Worm (Caenorhabditis elegans) whole organism, L4/young adult: ENCODE measurements around the gene znf-622.

Experiments used
- W03F9.2 ChIP-seq: fragments of 150-350 bp; optimal IDR thresholded peaks from 2 replicates; lab custom pipeline; 2014; ENCODE audit warnings: missing biosample characterization, missing genetic modification characterization
- dao-5 ChIP-seq: sonication (generic microtip); optimal IDR thresholded peaks from 2 replicates; lab custom pipeline; 2016; ENCODE audit warnings: missing genotype, missing genetic modification characterization, moderate library complexity, missing compliant biosample characterization
- him-1 ChIP-seq: sonication (generic microtip); optimal IDR thresholded peaks from 2 replicates; lab custom pipeline; 2016; ENCODE audit warnings: missing genotype, missing genetic modification reagents, missing genetic modification characterization, missing compliant biosample characterization

- TF ChIP-seq him-1 (no peak), dao-5 (tag; lab: Kevin White, UChicago) (no peak), W03F9.2 (tag; lab: Kevin White, UChicago) (no peak)
Measured at ce11 chrIII:6395706-6396232, 14.3 kb downstream of the znf-622 start, which contains the start of gene oatr-1.
